Worm (Caenorhabditis elegans) whole organism, L1 larva: ENCODE data around the gene F53H1.3.
"Not testable (repeated sequence)": the region's sequence is repeated elsewhere in the genome, so short reads cannot be mapped to it uniquely, and the experiment has no call there.

Experiments
- lir-3 ChIP-seq: sonication (generic microtip); optimal IDR thresholded peaks from 2 replicates; lab custom pipeline; 2016; ENCODE audit warnings: mild to moderate bottlenecking, missing genetic modification characterization, moderate library complexity, missing compliant biosample characterization; ENCODE audit not compliant: poor library complexity
- nhr-28 ChIP-seq: fragments of 150-350 bp; optimal IDR thresholded peaks from 2 replicates; lab custom pipeline; 2014; ENCODE audit warnings: missing biosample characterization, missing genetic modification characterization
- nhr-77 ChIP-seq: fragments of 150-350 bp; optimal IDR thresholded peaks from 2 replicates; lab custom pipeline; 2014; ENCODE audit warnings: missing biosample characterization, missing genetic modification characterization
- nhr-90 ChIP-seq: sonication (generic microtip); optimal IDR thresholded peaks from 2 replicates; lab custom pipeline; 2016; ENCODE audit warnings: mild to moderate bottlenecking, missing genetic modification characterization, missing compliant biosample characterization; ENCODE audit not compliant: poor library complexity
- tlp-1 ChIP-seq: fragments of 150-350 bp; optimal IDR thresholded peaks from 2 replicates; lab custom pipeline; 2014; ENCODE audit warnings: missing biosample characterization, missing genetic modification characterization

ce11 chrIV:1343379-1343778 lies 14.4 kb downstream of the F53H1.3 start, which contains the start of gene F58F6.5:
- TF ChIP-seq lir-3 (tag; lab: Kevin White, UChicago); nhr-77 (tag; lab: Kevin White, UChicago); nhr-28 (tag; lab: Kevin White, UChicago); nhr-90; tlp-1 (tag; lab: Kevin White, UChicago): not testable (repeated sequence)
